Fruit fly (Drosophila melanogaster): ENCODE results near the gene Myt1.

- TF ChIP-seq Snoo (tag; optimal IDR thresholded peaks at IDR 0.05) (no peak), CG34367 (tag; optimal IDR thresholded peaks at IDR 0.05) (no peak), CG10348 (GFP tag; IDR thresholded peaks at IDR 0.05) (no peak), CG14655 (GFP tag; optimal IDR thresholded peaks at IDR 0.05) (no peak), CG8301 (tag; optimal IDR thresholded peaks at IDR 0.05) (no peak), CG15710 (tag; optimal IDR thresholded peaks at IDR 0.05) (no peak)
These were observed 8.1 kb upstream of the Myt1 start for dm6 chr3L:5787476-5787875.

Measured in whole organism, pupa.